Fruit fly (Drosophila melanogaster) whole organism, embryonic: ENCODE data around the gene Sps2.
A peak's percentile ranks its signal among the peaks of the same experiment; 100 is the strongest.

Source experiments
- Asciz ChIP-seq: fragments of 200-800 bp; sonication (Bioruptor generic); optimal IDR thresholded peaks from 2 replicates; lab custom pipeline; 2017; ENCODE audit warnings: missing biosample characterization, mild to moderate bottlenecking, missing genetic modification characterization, missing genetic modification reagents
- Blimp-1 ChIP-seq: fragments of 200-800 bp; sonication (Bioruptor generic); optimal IDR thresholded peaks from 3 replicates; lab custom pipeline; 2018; ENCODE audit warnings: missing biosample characterization, missing genetic modification characterization, mild to moderate bottlenecking, moderate library complexity, missing genetic modification reagents
- CG11696 ChIP-seq: fragments of 200-800 bp; sonication (Bioruptor generic); IDR thresholded peaks from 2 replicates; pipeline ENCODE4 v1.3.6; 2022; ENCODE audit warnings: missing biosample characterization, missing genetic modification characterization
- CG12155 ChIP-seq: fragments of 200-800 bp; sonication (Bioruptor generic); optimal IDR thresholded peaks from 3 replicates; lab custom pipeline; 2016; ENCODE audit warnings: missing biosample characterization, missing genetic modification characterization
- CG1233 ChIP-seq: fragments of 200-800 bp; sonication (Bioruptor generic); optimal IDR thresholded peaks from 4 replicates; lab custom pipeline; 2018; ENCODE audit warnings: missing biosample characterization, mild to moderate bottlenecking, missing genetic modification characterization
- CG12391 ChIP-seq: fragments of 200-800 bp; sonication (Bioruptor generic); optimal IDR thresholded peaks from 3 replicates; lab custom pipeline; 2018; ENCODE audit warnings: missing biosample characterization, mild to moderate bottlenecking, missing genetic modification characterization, moderate library complexity
- CG13296 ChIP-seq: fragments of 200-800 bp; sonication (Bioruptor generic); optimal IDR thresholded peaks from 3 replicates; lab custom pipeline; 2018; ENCODE audit warnings: missing biosample characterization, mild to moderate bottlenecking, missing genetic modification characterization
- CG15601 ChIP-seq: fragments of 200-800 bp; sonication (Bioruptor generic); optimal IDR thresholded peaks from 3 replicates; lab custom pipeline; 2019; ENCODE audit warnings: missing biosample characterization, mild to moderate bottlenecking, missing genetic modification characterization, moderate library complexity
- CG17912 ChIP-seq: fragments of 200-800 bp; sonication (Bioruptor generic); optimal IDR thresholded peaks from 2 replicates; lab custom pipeline; 2018; ENCODE audit warnings: missing biosample characterization, mild to moderate bottlenecking, missing genetic modification characterization
- CG3847 ChIP-seq: fragments of 200-800 bp; sonication (Bioruptor generic); IDR thresholded peaks from 2 replicates; pipeline ENCODE4 v1.3.6; 2022; ENCODE audit warnings: missing biosample characterization, missing genetic modification characterization
- CG4360 ChIP-seq: fragments of 200-800 bp; sonication (Bioruptor generic); IDR thresholded peaks from 2 replicates; pipeline ENCODE4 v1.3.6; 2022; ENCODE audit warnings: missing biosample characterization, missing genetic modification characterization
- CG4854 ChIP-seq: fragments of 200-800 bp; sonication (Bioruptor generic); optimal IDR thresholded peaks from 2 replicates; lab custom pipeline; 2016; ENCODE audit warnings: missing biosample characterization, missing genetic modification characterization, inconsistent platforms
- CG5953 ChIP-seq: fragments of 200-800 bp; sonication (Bioruptor generic); IDR thresholded peaks from 2 replicates; pipeline ENCODE4 v1.3.6; 2022; ENCODE audit warnings: missing biosample characterization, missing genetic modification characterization
- CG9215 ChIP-seq: fragments of 200-800 bp; sonication (Bioruptor generic); IDR thresholded peaks from 2 replicates; pipeline ENCODE4 v1.3.6; 2022; ENCODE audit warnings: missing biosample characterization, missing genetic modification characterization
- CG9876 ChIP-seq: fragments of 200-800 bp; sonication (Bioruptor generic); optimal IDR thresholded peaks from 2 replicates; lab custom pipeline; 2016; ENCODE audit warnings: missing biosample characterization, missing genetic modification characterization
- Deaf1 ChIP-seq: fragments of 200-800 bp; optimal IDR thresholded peaks from 3 replicates; lab custom pipeline; 2019; ENCODE audit warnings: missing biosample characterization, mild to moderate bottlenecking, missing genetic modification characterization, moderate library complexity
- Dfd ChIP-seq, 2 experiments: fragments of >200 bp; optimal IDR thresholded peaks; 2 replicates each; lab custom pipeline; 2017; ENCODE audit warnings: missing biosample characterization in 2 of 2, missing genetic modification characterization in 2 of 2
- Fer3 ChIP-seq: fragments of 200-800 bp; sonication (Bioruptor generic); optimal IDR thresholded peaks from 2 replicates; lab custom pipeline; 2018; ENCODE audit warnings: missing biosample characterization, mild to moderate bottlenecking, missing genetic modification characterization, moderate library complexity
- HmgD ChIP-seq: fragments of 200-800 bp; sonication (Bioruptor generic); optimal IDR thresholded peaks from 3 replicates; lab custom pipeline; 2016; ENCODE audit warnings: missing biosample characterization, missing genetic modification characterization
- MBD-R2 ChIP-seq: fragments of 200-800 bp; sonication (Bioruptor generic); IDR thresholded peaks from 2 replicates; pipeline ENCODE4 v1.3.6; 2022; ENCODE audit warnings: missing biosample characterization, missing genetic modification characterization
- NK7.1 ChIP-seq: fragments of 200-800 bp; sonication (Bioruptor generic); optimal IDR thresholded peaks from 3 replicates; lab custom pipeline; 2016; ENCODE audit warnings: missing biosample characterization, missing genetic modification characterization
- Pdp1 ChIP-seq, 2 experiments: fragments of 200-800 bp; sonication (Bioruptor generic); optimal IDR thresholded peaks; 3 replicates each; lab custom pipeline; 2016; ENCODE audit warnings: missing biosample characterization in 2 of 2, missing genetic modification characterization in 2 of 2, mild to moderate bottlenecking in 1 of 2, moderate library complexity in 1 of 2
- Ravus ChIP-seq: fragments of 200-800 bp; sonication (Bioruptor generic); IDR thresholded peaks from 2 replicates; pipeline ENCODE4 v1.3.6; 2022; ENCODE audit warnings: missing biosample characterization, missing genetic modification characterization
- Side ChIP-seq: fragments of 200-800 bp; sonication (Bioruptor generic); optimal IDR thresholded peaks from 2 replicates; lab custom pipeline; 2016; ENCODE audit warnings: missing biosample characterization, missing genetic modification characterization
- Stat92E ChIP-seq, 3 experiments: fragments of >200 bp in 2 of 3; fragments of 200-800 bp in 1 of 3; sonication (Bioruptor generic) in 1 of 3; optimal IDR thresholded peaks; 2 replicates each; lab custom pipeline; 2017 to 2019; ENCODE audit warnings: missing biosample characterization in 3 of 3, missing genetic modification characterization in 3 of 3, mild to moderate bottlenecking in 1 of 3, moderate library complexity in 1 of 3
- Trl ChIP-seq, 3 experiments: fragments of >200 bp in 2 of 3; fragments of 200-800 bp in 1 of 3; sonication (Bioruptor generic) in 1 of 3; optimal IDR thresholded peaks; 2 replicates in 1 of 3; 3 replicates in 2 of 3; lab custom pipeline; 2016 to 2017; ENCODE audit warnings: missing biosample characterization in 1 of 3, missing genetic modification characterization in 1 of 3
- ap ChIP-seq: fragments of 200-800 bp; sonication (Bioruptor generic); IDR thresholded peaks from 2 replicates; pipeline ENCODE4 v1.3.6; 2022; ENCODE audit warnings: missing biosample characterization, missing genetic modification characterization
- cg ChIP-seq: fragments of 200-800 bp; sonication (Bioruptor generic); optimal IDR thresholded peaks from 3 replicates; lab custom pipeline; 2019; ENCODE audit warnings: missing biosample characterization, mild to moderate bottlenecking, missing genetic modification characterization, moderate library complexity
- dysf ChIP-seq: fragments of 200-800 bp; sonication (Bioruptor generic); IDR thresholded peaks from 3 replicates; pipeline ENCODE4 v1.3.6; 2022; ENCODE audit warnings: missing biosample characterization, missing genetic modification characterization
- ems ChIP-seq: fragments of 200-800 bp; sonication (Bioruptor generic); optimal IDR thresholded peaks from 3 replicates; lab custom pipeline; 2016; ENCODE audit warnings: missing biosample characterization, missing genetic modification characterization
- esg ChIP-seq: fragments of 200-800 bp; sonication (Bioruptor generic); conservative IDR thresholded peaks from 2 replicates; pipeline ENCODE4 v1.3.6; 2022; ENCODE audit warnings: missing biosample characterization, missing genetic modification characterization
- ewg ChIP-seq: fragments of 200-800 bp; sonication (Bioruptor generic); optimal IDR thresholded peaks from 3 replicates; lab custom pipeline; 2017; ENCODE audit warnings: mild to moderate bottlenecking, missing biosample characterization, missing genetic modification reagents, missing genetic modification characterization
- fd102C ChIP-seq: fragments of 200-800 bp; sonication (Bioruptor generic); optimal IDR thresholded peaks from 2 replicates; lab custom pipeline; 2018; ENCODE audit warnings: missing biosample characterization, mild to moderate bottlenecking, missing genetic modification characterization, moderate library complexity
- gfzf ChIP-seq: fragments of 200-800 bp; sonication (Bioruptor generic); optimal IDR thresholded peaks from 2 replicates; lab custom pipeline; 2016; ENCODE audit warnings: missing biosample characterization, mild to moderate bottlenecking, missing genetic modification characterization, moderate library complexity
- ham ChIP-seq: fragments of 200-800 bp; sonication (Bioruptor generic); IDR thresholded peaks from 2 replicates; pipeline ENCODE4 v1.3.6; 2022; ENCODE audit warnings: missing biosample characterization, missing genetic modification characterization
- hbn ChIP-seq: fragments of 200-800 bp; sonication (Bioruptor generic); IDR thresholded peaks from 2 replicates; pipeline ENCODE4 v1.3.6; 2022; ENCODE audit warnings: missing biosample characterization, missing genetic modification characterization; ENCODE audit not compliant: partially characterized antibody
- pho ChIP-seq: fragments of 200-800 bp; sonication (Bioruptor generic); optimal IDR thresholded peaks from 2 replicates; lab custom pipeline; 2016; ENCODE audit warnings: missing biosample characterization, missing genetic modification characterization
- repo ChIP-seq: fragments of 200-800 bp; sonication (Bioruptor generic); optimal IDR thresholded peaks from 2 replicates; lab custom pipeline; 2016; ENCODE audit warnings: missing biosample characterization, missing genetic modification characterization
- sqz ChIP-seq: fragments of 200-800 bp; sonication (Bioruptor generic); optimal IDR thresholded peaks from 3 replicates; lab custom pipeline; 2018; ENCODE audit warnings: missing biosample characterization, mild to moderate bottlenecking, missing genetic modification characterization
- trh ChIP-seq: fragments of 200-800 bp; sonication (Bioruptor generic); optimal IDR thresholded peaks from 2 replicates; lab custom pipeline; 2016; ENCODE audit warnings: missing biosample characterization, missing genetic modification characterization
- wor ChIP-seq: fragments of 200-800 bp; sonication (Bioruptor generic); IDR thresholded peaks from 2 replicates; pipeline ENCODE4 v1.3.6; 2022; ENCODE audit warnings: missing biosample characterization, missing genetic modification characterization
- yki ChIP-seq: fragments of >200 bp; optimal IDR thresholded peaks from 3 replicates; lab custom pipeline; 2018

Sps2 gene

dm6 chr2L:10375464-10376236 lies 33.3 kb downstream of the Sps2 start, which contains the start of the genes CG33303 and dpr19 (continued):
- TF ChIP-seq sqz (GFP tag; lab: Kevin White, UChicago) (no peak), trh (GFP tag; lab: Kevin White, UChicago) (peak; percentile 19), Ravus (GFP tag; lab: Robert Waterston, UW) (no peak), ham (GFP tag; lab: Robert Waterston, UW) (no peak)

dm6 chr2L:10376276-10376675 lies 33.9 kb downstream of the Sps2 start:
- TF ChIP-seq dysf (GFP tag; lab: Robert Waterston, UW) (no peak), CG15601 (tag; lab: Kevin White, UChicago) (no peak), wor (no peak), Fer3 (no peak), CG1233 (no peak), Pdp1 (GFP tag; optimal IDR thresholded peaks at IDR 0.05; lab: Kevin White, UChicago) (peak in 1 of 2 experiments; percentile 40), CG5953 (GFP tag; lab: Robert Waterston, UW) (no peak), ems (no peak), CG13296 (no peak), CG9876 (no peak), fd102C (GFP tag; lab: Kevin White, UChicago) (no peak), Side (GFP tag; lab: Kevin White, UChicago) (no peak), CG12391 (tag; lab: Kevin White, UChicago) (no peak), CG4854 (no peak), cg (peak; percentile 65), CG12155 (GFP tag; lab: Kevin White, UChicago) (no peak), CG3847 (GFP tag; lab: Robert Waterston, UW) (no peak), gfzf (GFP tag; lab: Kevin White, UChicago) (no peak), Deaf1 (tag; lab: Kevin White, UChicago) (peak; percentile 83), ap (GFP tag; lab: Robert Waterston, UW) (no peak), Dfd (GFP tag; optimal IDR thresholded peaks at IDR 0.05; lab: Kevin White, UChicago) (peak in 1 of 2 experiments; percentile 8), Trl (optimal IDR thresholded peaks at IDR 0.05; lab: Kevin White, UChicago) (no peak), Trl (GFP tag; optimal IDR thresholded peaks at IDR 0.05; lab: Kevin White, UChicago) (peak; percentile 1), yki (no peak), CG11696 (GFP tag; lab: Robert Waterston, UW) (no peak), CG4360 (GFP tag; lab: Robert Waterston, UW) (no peak), esg (GFP tag; lab: Robert Waterston, UW) (no peak), ewg (peak; percentile 90), CG9215 (no peak), Blimp-1 (GFP tag; lab: Kevin White, UChicago) (no peak), CG17912 (GFP tag; lab: Kevin White, UChicago) (no peak), hbn (GFP tag; lab: Robert Waterston, UW) (no peak), repo (GFP tag; lab: Kevin White, UChicago) (no peak), MBD-R2 (GFP tag; lab: Robert Waterston, UW) (no peak), HmgD (no peak), NK7.1 (GFP tag; lab: Kevin White, UChicago) (no peak), Stat92E (GFP tag; optimal IDR thresholded peaks at IDR 0.05; lab: Kevin White, UChicago) (no peak), pho (GFP tag; lab: Kevin White, UChicago) (no peak), Asciz (GFP tag; lab: Kevin White, UChicago) (no peak)
- TF ChIP-seq, all 482 proteins: peak for 6
